Worm (Caenorhabditis elegans) whole organism, L4/young adult: Measurements from ENCODE around the gene tbc-6.
A peak's percentile ranks its signal among the peaks of the same experiment; 100 is the strongest.

ENCODE experiments used
- W03F9.2 ChIP-seq: fragments of 150-350 bp; optimal IDR thresholded peaks from 2 replicates; lab custom pipeline; 2014; ENCODE audit warnings: missing biosample characterization, missing genetic modification characterization
- dao-5 ChIP-seq: sonication (generic microtip); optimal IDR thresholded peaks from 2 replicates; lab custom pipeline; 2016; ENCODE audit warnings: missing genotype, missing genetic modification characterization, moderate library complexity, missing compliant biosample characterization
- him-1 ChIP-seq: sonication (generic microtip); optimal IDR thresholded peaks from 2 replicates; lab custom pipeline; 2016; ENCODE audit warnings: missing genotype, missing genetic modification reagents, missing genetic modification characterization, missing compliant biosample characterization

Gene tbc-6

DNA sequence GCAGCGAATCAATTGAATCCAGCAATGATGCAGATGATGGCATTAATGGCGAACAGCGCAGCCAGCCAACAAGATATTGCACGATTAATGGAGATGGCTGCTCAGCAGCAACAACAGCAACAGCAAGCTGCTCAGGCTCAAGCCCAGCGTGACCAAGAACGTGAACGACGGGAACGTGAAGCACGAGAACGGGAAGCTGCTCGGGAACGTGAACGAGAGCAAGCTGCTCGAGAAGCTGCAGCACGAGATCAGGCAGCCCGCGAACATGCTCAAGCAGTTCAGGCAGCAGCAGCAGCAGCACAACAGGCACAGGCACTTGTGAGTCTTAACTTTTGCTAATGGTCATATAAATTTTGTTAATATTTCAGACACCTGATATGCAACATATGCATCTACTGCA, 1.2 kb upstream of the tbc-6 start:
- TF ChIP-seq W03F9.2 (tag; lab: Kevin White, UChicago) (no peak), him-1 (tag; lab: Kevin White, UChicago) (no peak), dao-5 (no peak)

DNA sequence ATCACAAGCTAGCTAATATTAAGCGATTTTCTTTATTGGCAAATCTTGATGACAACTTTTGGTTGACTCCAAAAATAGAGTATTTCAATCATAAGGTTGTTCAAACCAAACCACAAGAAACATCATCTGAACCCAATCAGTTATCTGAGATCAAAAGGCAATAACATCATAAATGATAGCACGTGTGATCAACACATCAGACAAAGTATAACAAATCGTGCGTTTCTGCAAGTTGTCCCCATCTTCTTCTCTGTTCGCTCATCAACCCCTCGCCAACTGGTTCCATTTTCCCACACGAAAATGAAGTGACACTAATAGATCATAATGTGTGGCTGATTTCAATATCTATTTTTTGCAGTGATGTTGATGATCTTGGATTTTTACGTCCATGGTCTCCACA, 1.4 kb downstream of the tbc-6 start:
- TF ChIP-seq him-1 (tag; lab: Kevin White, UChicago) (no peak), dao-5 (no peak), W03F9.2 (tag; lab: Kevin White, UChicago) (no peak)

DNA sequence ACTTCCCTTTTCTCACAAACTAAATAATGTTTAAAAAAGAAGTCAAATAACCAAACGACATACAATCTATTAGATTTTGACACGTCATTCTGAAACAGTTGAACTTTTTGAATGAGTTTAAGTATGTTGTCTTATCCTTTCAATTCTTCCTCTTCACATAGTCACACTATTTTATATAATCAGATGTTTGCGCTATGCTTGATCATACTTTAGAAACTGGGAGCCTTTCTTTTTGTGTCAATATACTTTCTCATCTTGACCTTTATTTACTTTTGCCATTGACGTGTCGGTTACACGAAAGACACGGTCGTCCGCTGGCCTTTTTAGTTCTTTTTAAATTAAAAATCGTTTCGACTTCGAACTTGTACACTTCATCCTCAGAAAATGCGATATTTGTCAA, 4.0 kb downstream of the tbc-6 start, which contains the start of gene C04A2.15:
TSS of gene C04A2.15 (plus strand) at position 299 of the 400 bp plus-strand sequence.
- TF ChIP-seq him-1 (tag; lab: Kevin White, UChicago) (no peak), W03F9.2 (tag; lab: Kevin White, UChicago) (no peak), dao-5 (no peak)

ce11 chrII:6853059-6853466, 5.1 kb downstream of the tbc-6 start:
- TF ChIP-seq him-1 (tag; lab: Kevin White, UChicago) (peak; percentile 91), dao-5 (peak; percentile 24), W03F9.2 (tag; lab: Kevin White, UChicago) (peak; percentile 14)

DNA sequence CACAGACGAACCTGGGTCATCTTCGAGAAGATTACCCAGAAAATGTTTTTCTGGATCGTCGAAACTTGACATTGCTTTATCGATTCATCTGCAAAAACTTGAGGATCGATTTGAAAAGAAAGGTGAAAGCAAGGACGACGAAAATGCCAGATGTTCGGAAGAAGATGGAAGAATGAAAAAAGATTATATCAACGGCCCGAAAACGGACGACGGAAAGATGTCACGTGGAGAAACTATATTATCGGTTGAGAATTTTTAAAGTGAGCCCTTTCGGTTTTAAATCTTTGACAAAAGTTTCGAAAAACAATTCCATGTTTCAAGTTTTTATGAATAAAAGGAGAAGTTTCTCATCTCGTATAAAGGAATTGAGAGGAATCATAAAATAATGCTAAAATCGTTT, 10.3 kb downstream of the tbc-6 start, which contains the start of gene dnj-5:
TSS of gene dnj-5 (minus strand) at position 101 of the 400 bp plus-strand sequence.
- TF ChIP-seq him-1 (tag; lab: Kevin White, UChicago), result no peak
- no peak for TF ChIP-seq W03F9.2 (tag; lab: Kevin White, UChicago)
- TF ChIP-seq dao-5, result no peak

DNA sequence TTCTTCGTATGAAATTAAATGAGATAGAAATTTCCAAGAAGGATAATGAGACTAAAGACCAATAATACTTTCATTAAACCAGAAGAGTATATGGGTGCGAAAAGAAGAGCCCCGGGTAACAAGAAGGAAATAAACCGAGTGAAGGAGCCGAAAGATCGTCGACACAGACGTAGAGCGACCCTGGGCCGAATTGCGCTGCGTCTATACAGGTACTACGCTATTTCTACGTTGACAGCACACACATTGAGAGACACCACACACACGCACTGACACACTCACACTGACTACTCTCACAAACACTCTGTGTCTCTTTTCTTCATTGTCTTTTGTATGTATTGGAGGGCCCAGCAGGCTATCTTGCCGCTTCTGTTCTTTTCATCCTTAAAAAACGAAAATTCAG, 10.9 kb downstream of the tbc-6 start:
- TF ChIP-seq W03F9.2 (tag; lab: Kevin White, UChicago), result no peak
- TF ChIP-seq him-1 (tag; lab: Kevin White, UChicago), result no peak
- TF ChIP-seq dao-5, result no peak

DNA sequence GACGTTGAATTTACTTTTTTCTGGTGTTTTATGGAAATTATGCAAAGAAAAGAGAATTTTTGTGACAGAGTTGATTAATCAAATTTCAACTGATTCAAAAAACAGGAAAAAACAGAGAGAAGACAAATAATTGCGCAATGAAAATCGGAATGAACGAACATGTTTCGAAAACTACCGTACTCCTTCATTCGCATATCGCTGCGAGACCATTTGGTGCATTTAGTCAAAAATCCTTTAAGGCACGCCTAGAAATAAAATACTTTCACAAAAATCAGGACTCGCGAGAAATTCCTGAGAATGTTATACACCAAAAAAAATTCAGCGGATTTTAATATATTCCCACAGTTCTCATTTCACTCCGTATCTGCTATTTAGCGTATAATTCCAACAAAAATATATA, 12.1 kb downstream of the tbc-6 start:
- no peak for TF ChIP-seq dao-5

DNA sequence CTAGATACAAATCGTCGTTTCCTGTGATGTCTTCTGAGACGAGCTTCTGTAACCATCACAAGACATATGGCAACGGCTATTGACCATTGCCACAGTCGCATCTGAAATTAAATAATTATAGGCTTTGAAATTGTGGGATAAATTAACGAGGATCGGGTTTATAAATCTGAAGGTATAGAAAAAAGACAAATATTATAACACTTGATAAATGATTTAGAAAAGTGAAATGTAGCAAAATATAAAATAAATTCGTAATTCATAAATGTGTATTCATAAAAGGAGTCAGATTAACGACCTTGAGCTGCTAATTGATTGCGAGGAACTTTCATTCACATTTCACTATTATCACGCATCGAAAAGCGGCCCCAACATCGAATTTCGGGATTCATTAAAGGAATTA, 15.7 kb downstream of the tbc-6 start, which contains the start of gene aff-1:
TSS of gene aff-1 (minus strand) at position 101 of the 400 bp plus-strand sequence.
- no peak for TF ChIP-seq W03F9.2 (tag; lab: Kevin White, UChicago)
- no peak for TF ChIP-seq him-1 (tag; lab: Kevin White, UChicago)
- TF ChIP-seq dao-5, result no peak

DNA sequence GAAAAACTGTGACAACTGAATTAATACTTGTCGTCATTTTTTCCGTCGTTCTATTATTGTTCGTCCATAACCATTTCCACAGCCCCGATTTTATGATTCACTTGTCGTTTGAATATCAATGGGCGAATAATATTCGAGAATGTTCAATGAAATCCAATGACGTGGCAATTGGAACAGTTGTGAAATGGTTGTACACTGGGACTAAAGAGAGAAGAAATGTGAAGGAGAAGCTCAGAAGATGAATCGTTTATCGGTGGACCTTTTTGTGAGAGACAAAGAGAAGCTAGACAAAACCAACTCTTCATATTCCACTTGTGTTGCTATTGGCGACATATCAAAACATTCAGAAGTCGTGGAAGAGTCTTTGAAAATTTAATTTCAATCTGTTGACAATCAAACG, 22.9 kb downstream of the tbc-6 start, which contains the start of gene clhm-1:
TSS of gene clhm-1 (minus strand) at position 207 of the 400 bp plus-strand sequence.
- no peak for TF ChIP-seq W03F9.2 (tag; lab: Kevin White, UChicago)
- no peak for TF ChIP-seq dao-5
- TF ChIP-seq him-1 (tag; lab: Kevin White, UChicago), result no peak

DNA sequence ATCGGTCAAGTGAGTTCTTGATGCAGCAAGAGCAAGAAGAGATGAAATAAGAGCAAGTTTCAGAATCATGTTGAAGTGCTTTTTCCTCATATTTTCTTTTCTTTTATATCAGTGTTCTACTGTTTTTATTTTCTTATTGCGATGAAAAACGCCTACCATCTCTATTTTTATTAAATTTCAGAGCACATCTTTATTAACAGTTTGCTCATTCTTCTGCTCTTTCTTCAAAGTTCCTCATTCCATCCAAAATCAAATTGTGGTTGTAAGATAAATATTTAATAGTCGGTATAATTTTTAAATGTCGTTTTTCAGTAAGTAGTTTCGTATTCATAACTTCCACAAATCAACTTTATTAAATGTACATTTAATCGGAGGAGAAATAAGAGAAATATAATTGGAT, 24.6 kb downstream of the tbc-6 start, which contains the start of gene C44B7.5:
TSS of gene C44B7.5 (minus strand) at position 101 of the 400 bp plus-strand sequence.
- no peak for TF ChIP-seq W03F9.2 (tag; lab: Kevin White, UChicago)
- TF ChIP-seq him-1 (tag; lab: Kevin White, UChicago), result no peak
- no peak for TF ChIP-seq dao-5

DNA sequence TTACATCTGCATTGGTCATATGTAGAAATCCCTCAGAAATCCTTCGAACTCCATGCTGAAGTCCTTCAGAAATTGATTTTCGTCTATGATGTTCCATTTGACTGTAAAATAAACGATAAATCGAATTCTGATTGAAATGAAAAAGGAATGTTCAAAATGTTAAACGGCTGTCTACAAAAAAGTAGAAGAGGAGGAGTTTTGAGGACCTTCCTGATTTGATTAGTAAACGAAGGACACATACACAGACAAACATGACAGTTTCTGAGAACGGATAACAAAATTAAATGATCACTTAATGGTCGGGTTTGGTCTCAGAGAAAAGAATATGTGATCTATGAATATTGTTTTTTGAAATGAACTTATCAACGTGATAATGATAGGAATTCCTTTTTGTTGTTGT, 29.0 kb downstream of the tbc-6 start, which contains the start of gene slc-36.5:
TSS of gene slc-36.5 (minus strand) at position 101 of the 400 bp plus-strand sequence.
- no peak for TF ChIP-seq W03F9.2 (tag; lab: Kevin White, UChicago)
- no peak for TF ChIP-seq him-1 (tag; lab: Kevin White, UChicago)
- no peak for TF ChIP-seq dao-5

DNA sequence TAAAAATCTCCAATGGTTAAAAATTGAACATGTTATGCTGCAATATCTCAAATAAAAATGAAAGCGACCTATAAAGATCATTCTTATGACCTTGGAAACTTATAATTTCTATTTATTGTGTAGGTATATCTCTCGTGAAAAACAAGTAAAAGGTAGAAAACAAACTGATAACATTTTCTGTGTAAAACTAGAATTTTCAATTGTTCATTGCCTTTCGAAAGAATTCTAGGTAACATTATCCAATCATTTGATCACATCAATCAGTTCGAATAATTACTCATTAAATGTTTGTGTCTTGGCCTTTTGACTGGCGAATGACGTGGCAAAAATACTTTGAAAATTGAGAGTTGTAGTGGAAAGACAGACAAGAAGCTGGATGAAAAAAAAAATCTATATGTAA, 30.0 kb downstream of the tbc-6 start:
- no peak for TF ChIP-seq W03F9.2 (tag; lab: Kevin White, UChicago)
- no peak for TF ChIP-seq him-1 (tag; lab: Kevin White, UChicago)
- TF ChIP-seq dao-5, result no peak

ce11 chrII:6880067-6880466, 32.1 kb downstream of the tbc-6 start, which contains the start of gene C44B7.7:
Gene C44B7.7, minus strand, starts transcription at chrII:6880167.
- TF ChIP-seq dao-5, result no peak
- no peak for TF ChIP-seq him-1 (tag; lab: Kevin White, UChicago)
- no peak for TF ChIP-seq W03F9.2 (tag; lab: Kevin White, UChicago)

DNA sequence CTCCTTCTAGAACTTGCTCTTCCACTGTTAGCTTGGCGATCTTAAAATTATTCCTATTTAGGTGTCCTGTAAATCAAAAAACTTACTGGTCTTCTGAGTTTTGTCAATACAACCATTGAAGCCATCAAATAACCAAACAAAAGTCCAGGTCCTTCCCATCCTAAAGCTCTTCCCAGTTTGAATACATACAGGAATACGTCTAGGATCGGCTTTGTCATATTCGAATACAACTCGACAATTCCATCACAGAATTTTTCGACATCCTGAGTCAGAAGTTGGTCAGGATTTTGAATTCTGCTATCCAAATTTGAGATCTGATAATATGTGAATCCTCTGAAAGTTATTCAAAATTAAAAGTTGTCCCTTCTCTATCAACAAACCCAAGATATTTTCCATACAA, 34.4 kb downstream of the tbc-6 start:
- TF ChIP-seq him-1 (tag; lab: Kevin White, UChicago) (no peak), dao-5 (no peak), W03F9.2 (tag; lab: Kevin White, UChicago) (no peak)

DNA sequence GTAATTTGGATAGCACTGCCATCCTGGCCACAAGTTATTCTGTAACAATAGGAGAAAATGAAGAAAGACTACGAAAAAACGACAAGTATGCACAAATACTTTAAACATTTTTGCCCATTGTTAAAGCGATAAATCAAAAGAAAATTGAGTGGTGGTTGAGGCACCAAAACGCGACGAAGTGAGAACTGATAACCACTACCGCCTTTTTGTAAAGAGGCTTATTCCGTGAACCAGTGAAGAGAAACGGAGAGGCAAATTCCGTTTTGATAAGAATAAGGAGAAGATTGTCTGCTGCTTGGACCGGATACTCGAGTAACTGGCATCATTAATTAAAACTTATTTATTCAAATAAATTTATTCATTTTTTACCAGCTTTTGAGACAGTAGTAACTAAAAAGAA, 35.8 kb downstream of the tbc-6 start, which contains the start of gene pmp-1:
TSS of gene pmp-1 (minus strand) at position 39 of the 400 bp plus-strand sequence.
- TF ChIP-seq W03F9.2 (tag; lab: Kevin White, UChicago), result no peak
- no peak for TF ChIP-seq dao-5
- TF ChIP-seq him-1 (tag; lab: Kevin White, UChicago), result no peak
